Worm (Caenorhabditis elegans) whole organism, L1 larva: ENCODE results near the gene pgam-5.

Experiments
- C04F5.9 ChIP-seq: sonication (generic microtip); optimal IDR thresholded peaks from 2 replicates; lab custom pipeline; 2016; ENCODE audit warnings: missing genetic modification characterization, missing compliant biosample characterization
- C16A3.4 ChIP-seq: fragments of 150-350 bp; optimal IDR thresholded peaks from 2 replicates; lab custom pipeline; 2014; ENCODE audit warnings: missing biosample characterization, missing genetic modification characterization
- F16B12.6 ChIP-seq: fragments of 150-350 bp; optimal IDR thresholded peaks from 2 replicates; lab custom pipeline; 2014; ENCODE audit warnings: missing biosample characterization, missing genetic modification characterization
- alr-1 ChIP-seq: fragments of 200-800 bp; sonication (Bioruptor generic); optimal IDR thresholded peaks from 2 replicates; lab custom pipeline; 2018; ENCODE audit warnings: borderline replicate concordance, mild to moderate bottlenecking, missing genetic modification characterization, missing compliant biosample characterization
- blmp-1 ChIP-seq: fragments of 150-350 bp; optimal IDR thresholded peaks from 2 replicates; lab custom pipeline; 2014; ENCODE audit warnings: missing biosample characterization, missing genetic modification characterization
- dpl-1 ChIP-seq, 3 experiments: fragments of 150-350 bp in 2 of 3; sonication (generic microtip) in 1 of 3; optimal IDR thresholded peaks; 2 replicates each; lab custom pipeline; 2014 to 2017; ENCODE audit warnings: missing biosample characterization in 3 of 3, missing genetic modification characterization in 3 of 3, missing genetic modification reagents in 3 of 3
- efl-1 ChIP-seq, 4 experiments: fragments of 150-350 bp; optimal IDR thresholded peaks in 3 of 4; peaks in 1 of 4; 1 replicate in 1 of 4; 2 replicates in 3 of 4; lab custom pipeline; 2014; ENCODE audit warnings: missing biosample characterization in 2 of 4, missing genetic modification characterization in 2 of 4, missing genetic modification reagents in 2 of 4
- elt-3 ChIP-seq, 6 experiments: fragments of 150-350 bp in 1 of 6; sonication (generic microtip); optimal IDR thresholded peaks; 2 replicates each; lab custom pipeline; 2017 to 2018; ENCODE audit warnings: missing biosample characterization in 6 of 6, missing genetic modification characterization in 6 of 6, inconsistent platforms in 1 of 6
- ets-5 ChIP-seq: fragments of 200-800 bp; sonication (Bioruptor generic); IDR thresholded peaks from 2 replicates; pipeline ENCODE4 v1.3.6; 2022; ENCODE audit warnings: missing genetic modification characterization, missing compliant biosample characterization
- fkh-10 ChIP-seq: sonication (generic microtip); optimal IDR thresholded peaks from 2 replicates; lab custom pipeline; 2017; ENCODE audit warnings: missing biosample characterization, missing genetic modification reagents, missing genetic modification characterization
- irx-1 ChIP-seq: sonication (generic microtip); optimal IDR thresholded peaks from 2 replicates; lab custom pipeline; 2016; ENCODE audit warnings: missing genetic modification characterization, missing compliant biosample characterization
- lin-13 ChIP-seq: fragments of 150-350 bp; optimal IDR thresholded peaks from 2 replicates; lab custom pipeline; 2014; ENCODE audit warnings: missing biosample characterization, missing genetic modification reagents, missing genetic modification characterization
- lin-14 ChIP-seq: fragments of 200-800 bp; sonication (Bioruptor generic); optimal IDR thresholded peaks from 2 replicates; lab custom pipeline; 2018; ENCODE audit warnings: mild to moderate bottlenecking, missing genetic modification characterization, moderate library complexity, missing compliant biosample characterization
- lin-35 ChIP-seq, 2 experiments: fragments of 150-350 bp; optimal IDR thresholded peaks; 2 replicates each; lab custom pipeline; 2014; ENCODE audit warnings: missing biosample characterization in 2 of 2, missing genetic modification characterization in 2 of 2, missing genetic modification reagents in 2 of 2
- lsy-2 ChIP-seq, 2 experiments: fragments of 150-350 bp; optimal IDR thresholded peaks; 2 replicates each; lab custom pipeline; 2014; ENCODE audit warnings: missing biosample characterization in 2 of 2, missing genetic modification characterization in 2 of 2
- mef-2 ChIP-seq: fragments of 150-350 bp; optimal IDR thresholded peaks from 2 replicates; lab custom pipeline; 2014; ENCODE audit warnings: missing biosample characterization, missing genetic modification characterization
- mep-1 ChIP-seq: fragments of 150-350 bp; optimal IDR thresholded peaks from 2 replicates; lab custom pipeline; 2014; ENCODE audit warnings: missing biosample characterization, missing genetic modification characterization
- nhr-19 ChIP-seq: fragments of 200-800 bp; sonication (Bioruptor generic); conservative IDR thresholded peaks from 2 replicates; pipeline ENCODE4 v1.3.6; 2022; ENCODE audit warnings: missing genetic modification characterization, missing compliant biosample characterization
- nhr-20 ChIP-seq: sonication (generic microtip); optimal IDR thresholded peaks from 2 replicates; lab custom pipeline; 2016; ENCODE audit warnings: mild to moderate bottlenecking, missing genetic modification characterization, missing compliant biosample characterization
- nhr-28 ChIP-seq: fragments of 150-350 bp; optimal IDR thresholded peaks from 2 replicates; lab custom pipeline; 2014; ENCODE audit warnings: missing biosample characterization, missing genetic modification characterization
- nhr-71 ChIP-seq: sonication (generic microtip); optimal IDR thresholded peaks from 2 replicates; lab custom pipeline; 2016; ENCODE audit warnings: mild to moderate bottlenecking, missing genetic modification characterization, moderate library complexity, missing compliant biosample characterization
- nhr-76 ChIP-seq: sonication (generic microtip); optimal IDR thresholded peaks from 2 replicates; lab custom pipeline; 2017; ENCODE audit warnings: missing biosample characterization, missing genetic modification characterization
- nhr-77 ChIP-seq: fragments of 150-350 bp; optimal IDR thresholded peaks from 2 replicates; lab custom pipeline; 2014; ENCODE audit warnings: missing biosample characterization, missing genetic modification characterization
- nhr-85 ChIP-seq: sonication (generic microtip); peaks from one replicate; lab custom pipeline; 2016; ENCODE audit warnings: missing genetic modification characterization, inconsistent platforms, missing compliant biosample characterization
- pax-3 ChIP-seq: fragments of 200-800 bp; sonication (Bioruptor generic); optimal IDR thresholded peaks from 2 replicates; lab custom pipeline; 2018; ENCODE audit warnings: mild to moderate bottlenecking, missing genetic modification characterization, moderate library complexity, missing compliant biosample characterization
- rnt-1 ChIP-seq: sonication (generic microtip); optimal IDR thresholded peaks from 2 replicates; lab custom pipeline; 2016; ENCODE audit warnings: mild to moderate bottlenecking, missing genetic modification characterization, moderate library complexity, missing compliant biosample characterization
- skn-1 ChIP-seq: fragments of 150-350 bp; optimal IDR thresholded peaks from 2 replicates; lab custom pipeline; 2014; ENCODE audit warnings: missing biosample characterization, missing genetic modification characterization
- snu-23 ChIP-seq: sonication (generic microtip); optimal IDR thresholded peaks from 2 replicates; lab custom pipeline; 2016; ENCODE audit warnings: missing genetic modification characterization, missing compliant biosample characterization
- sptf-1 ChIP-seq: fragments of 150-350 bp; optimal IDR thresholded peaks from 2 replicates; lab custom pipeline; 2014; ENCODE audit warnings: missing biosample characterization, missing genetic modification characterization
- sup-37 ChIP-seq: fragments of 200-800 bp; sonication (Bioruptor generic); optimal IDR thresholded peaks from 2 replicates; lab custom pipeline; 2018; ENCODE audit warnings: mild to moderate bottlenecking, missing genetic modification characterization, missing compliant biosample characterization
- swsn-7 ChIP-seq: sonication (generic microtip); optimal IDR thresholded peaks from 2 replicates; lab custom pipeline; 2016; ENCODE audit warnings: missing genetic modification characterization, missing compliant biosample characterization
- unc-30 ChIP-seq: sonication (generic microtip); optimal IDR thresholded peaks from 2 replicates; lab custom pipeline; 2017; ENCODE audit warnings: missing biosample characterization, missing genetic modification characterization
- unc-62 ChIP-seq: fragments of 150-350 bp; optimal IDR thresholded peaks from 2 replicates; lab custom pipeline; 2014; ENCODE audit warnings: missing biosample characterization, missing genetic modification reagents, missing genetic modification characterization
- vab-15 ChIP-seq: sonication (generic microtip); optimal IDR thresholded peaks from 2 replicates; lab custom pipeline; 2017; ENCODE audit warnings: missing genotype, mild to moderate bottlenecking, missing genetic modification characterization, missing compliant biosample characterization
- xbp-1 ChIP-seq: sonication (generic microtip); optimal IDR thresholded peaks from 2 replicates; lab custom pipeline; 2016; ENCODE audit warnings: missing genetic modification characterization, missing compliant biosample characterization
- zip-4 ChIP-seq: fragments of 200-800 bp; sonication (Bioruptor generic); optimal IDR thresholded peaks from 2 replicates; lab custom pipeline; 2018; ENCODE audit warnings: mild to moderate bottlenecking, missing genetic modification characterization, moderate library complexity, missing compliant biosample characterization
- ztf-11 ChIP-seq, 2 experiments: sonication (generic microtip); optimal IDR thresholded peaks; 2 replicates each; lab custom pipeline; 2016 to 2017; ENCODE audit warnings: missing genetic modification characterization in 2 of 2, missing biosample characterization in 1 of 2, missing compliant biosample characterization in 1 of 2

The pgam-5 gene

DNA sequence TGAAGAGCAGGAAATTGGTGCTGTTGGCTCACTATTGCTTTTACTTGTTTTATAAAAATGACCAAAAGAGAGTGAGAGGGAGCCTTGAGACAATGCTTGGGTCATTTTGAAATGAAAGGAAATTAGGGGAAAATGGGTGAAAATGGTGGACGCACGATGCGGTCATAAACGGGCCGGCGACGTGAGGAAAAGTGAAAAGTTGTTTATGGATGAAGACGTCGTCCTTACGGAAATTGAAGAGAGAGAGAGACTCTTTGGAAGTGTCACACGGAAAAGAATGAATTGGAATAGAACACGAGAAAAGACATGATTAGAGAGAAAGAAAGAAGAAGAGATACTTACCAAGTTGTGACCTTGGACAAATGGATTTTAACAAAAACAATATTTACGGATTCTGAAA, 23.0 kb upstream of the pgam-5 start:
- TF ChIP-seq irx-1 (tag; lab: Kevin White, UChicago) (no peak), efl-1 (optimal IDR thresholded peaks at IDR 0.05; lab: Kevin White, UChicago) (no peak), efl-1 (GFP tag; optimal IDR thresholded peaks at IDR 0.05 in 1 of 2; lab: Kevin White, UChicago) (peak in 1 of 2 experiments; percentile 71), ztf-11 (tag; optimal IDR thresholded peaks at IDR 0.05; lab: Kevin White, UChicago) (no peak), vab-15 (tag; lab: Kevin White, UChicago) (peak; percentile 37), mep-1 (tag; lab: Kevin White, UChicago) (peak; percentile 52), lin-14 (GFP tag; lab: Kevin White, UChicago) (peak; percentile 75), nhr-85 (peak; percentile 48), blmp-1 (tag; lab: Kevin White, UChicago) (peak; percentile 100), lsy-2 (tag; optimal IDR thresholded peaks at IDR 0.05; lab: Kevin White, UChicago) (peak in 1 of 2 experiments; percentile 31), nhr-71 (peak; percentile 37), zip-4 (GFP tag; lab: Kevin White, UChicago) (no peak), snu-23 (GFP tag; lab: Kevin White, UChicago) (peak; percentile 38), lin-35 (GFP tag; optimal IDR thresholded peaks at IDR 0.05; lab: Kevin White, UChicago) (peak in 1 of 2 experiments; percentile 4), elt-3 (tag; optimal IDR thresholded peaks at IDR 0.05; lab: Kevin White, UChicago) (peak in 1 of 6 experiments; percentile 20)
- TF ChIP-seq, all 84 proteins: peak for 11

DNA sequence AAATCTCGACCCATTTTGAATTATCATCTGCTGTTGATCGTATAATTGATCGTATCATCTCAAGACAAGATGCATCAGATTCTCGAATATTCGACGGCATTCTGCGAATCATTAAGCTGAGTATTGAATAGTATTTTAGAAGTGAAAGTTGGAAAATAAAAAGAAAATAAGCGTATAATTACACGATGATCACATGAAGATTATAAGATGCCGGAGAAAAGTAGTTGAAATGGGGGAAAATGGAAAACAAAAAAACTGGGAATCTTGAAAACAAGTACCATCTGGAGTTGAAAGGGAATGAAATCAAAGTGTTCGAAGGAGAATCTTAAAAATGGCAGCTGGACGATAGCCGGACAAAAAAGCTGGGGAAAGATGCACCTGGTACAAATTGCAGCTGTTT, 21.9 kb upstream of the pgam-5 start, which contains the start of gene R07G3.8:
Gene R07G3.8, minus strand, starts transcription at position 101 of the 400 bp plus-strand sequence.
- TF ChIP-seq unc-62 (GFP tag; lab: Kevin White, UChicago) = no peak
- TF ChIP-seq nhr-76 (tag; lab: Kevin White, UChicago) = no peak

DNA sequence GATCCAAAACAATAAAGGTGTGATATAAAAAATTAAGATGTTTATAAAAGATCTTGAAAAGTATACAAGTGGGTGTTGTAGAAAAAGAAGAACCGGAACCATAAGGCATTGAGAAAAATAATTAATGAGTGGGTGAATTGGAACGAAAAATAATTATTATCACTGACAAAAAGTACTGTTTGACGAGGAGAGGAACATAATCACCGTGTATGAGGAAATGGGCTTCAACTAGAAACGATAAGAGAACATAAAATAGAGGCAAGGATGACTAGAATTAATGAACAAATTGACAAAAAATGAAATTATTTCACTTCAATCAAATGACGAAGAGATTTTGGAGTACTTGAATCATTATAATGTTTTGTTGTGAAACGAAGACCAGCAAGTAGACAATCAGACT, 19.7 kb upstream of the pgam-5 start:
- no peak for TF ChIP-seq nhr-28 (tag; lab: Kevin White, UChicago)
- no peak for TF ChIP-seq efl-1 (optimal IDR thresholded peaks at IDR 0.05; lab: Kevin White, UChicago)
- peak in 1 of 2 experiments; percentile 63 for TF ChIP-seq efl-1 (GFP tag; optimal IDR thresholded peaks at IDR 0.05 in 1 of 2; lab: Kevin White, UChicago)
- peak; percentile 6 for TF ChIP-seq mep-1 (tag; lab: Kevin White, UChicago)

DNA sequence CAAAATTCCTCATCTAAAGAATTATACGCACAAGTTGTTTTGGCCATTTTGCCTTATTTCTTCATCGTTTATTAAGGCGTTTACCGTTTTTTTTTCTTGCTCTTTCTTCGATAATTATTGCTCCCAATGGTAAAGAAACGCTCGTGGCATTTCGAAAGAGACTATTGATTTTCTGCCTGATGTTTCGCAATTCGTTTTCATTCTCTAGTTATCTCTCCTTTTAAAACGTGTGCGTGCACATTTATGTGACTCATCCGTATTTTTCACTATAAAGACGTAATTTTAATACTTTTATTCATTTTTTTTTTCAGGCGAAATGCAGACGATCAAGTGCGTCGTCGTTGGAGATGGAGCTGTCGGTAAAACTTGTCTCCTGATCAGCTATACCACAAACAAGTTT, 17.6 kb upstream of the pgam-5 start, which contains the start of gene cdc-42:
Gene cdc-42, plus strand, starts transcription at position 312 of the 400 bp plus-strand sequence.
- TF ChIP-seq mep-1 (tag; lab: Kevin White, UChicago) (no peak), nhr-85 (peak; percentile 37), alr-1 (tag; lab: Kevin White, UChicago) (no peak), irx-1 (tag; lab: Kevin White, UChicago) (no peak), xbp-1 (tag; lab: Kevin White, UChicago) (no peak), mef-2 (no peak), efl-1 (optimal IDR thresholded peaks at IDR 0.05; lab: Kevin White, UChicago) (no peak), efl-1 (GFP tag; optimal IDR thresholded peaks at IDR 0.05 in 1 of 2; lab: Kevin White, UChicago) (peak in 1 of 2 experiments; percentile 78), skn-1 (tag; lab: Kevin White, UChicago) (peak; percentile 16), ztf-11 (tag; optimal IDR thresholded peaks at IDR 0.05; lab: Kevin White, UChicago) (no peak), sptf-1 (tag; lab: Kevin White, UChicago) (no peak), nhr-76 (tag; lab: Kevin White, UChicago) (no peak), unc-30 (tag; lab: Kevin White, UChicago) (no peak)
- TF ChIP-seq, all 84 proteins: peak for 3

DNA sequence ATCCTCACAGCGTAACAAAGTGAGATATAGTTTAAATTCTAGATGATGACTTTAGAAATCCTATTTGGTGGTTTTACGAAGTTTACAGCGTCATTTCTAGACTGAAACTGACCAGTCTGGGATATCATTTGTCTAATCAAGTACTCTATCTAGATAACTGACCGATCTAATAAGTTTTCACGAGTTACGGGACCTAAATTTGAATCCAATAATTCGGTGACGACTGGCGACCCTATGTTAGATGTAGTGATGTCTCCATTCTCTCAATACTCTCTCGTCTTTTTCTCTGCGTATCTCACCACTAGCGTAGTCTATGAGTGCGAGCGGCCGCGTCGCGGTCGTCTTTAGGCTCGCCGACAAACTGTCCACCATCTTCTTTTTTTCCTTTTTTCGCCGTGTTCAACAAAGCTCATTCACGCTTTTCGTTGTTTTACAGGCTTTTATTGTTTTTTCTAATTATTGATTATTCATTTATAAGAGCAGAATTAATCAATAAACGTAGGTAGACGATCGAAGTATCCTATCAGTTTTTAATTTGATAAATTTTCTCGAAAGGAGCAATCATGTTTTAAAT, 16.9 kb upstream of the pgam-5 start:
- TF ChIP-seq lin-14 (GFP tag; lab: Kevin White, UChicago) (peak; percentile 32), ets-5 (GFP tag; lab: Robert Waterston, UW) (no peak), blmp-1 (tag; lab: Kevin White, UChicago) (peak; percentile 29), nhr-77 (no peak), fkh-10 (GFP tag; lab: Kevin White, UChicago) (no peak), lin-13 (peak; percentile 14), swsn-7 (tag; lab: Kevin White, UChicago) (peak; percentile 23), F16B12.6 (peak; percentile 21), C04F5.9 (tag; lab: Kevin White, UChicago) (no peak), lin-35 (GFP tag; optimal IDR thresholded peaks at IDR 0.05; lab: Kevin White, UChicago) (peak in 1 of 2 experiments; percentile 61), rnt-1 (tag; lab: Kevin White, UChicago) (peak; percentile 16), snu-23 (GFP tag; lab: Kevin White, UChicago) (peak; percentile 40), mep-1 (tag; lab: Kevin White, UChicago) (peak; percentile 17), C16A3.4 (peak; percentile 4), efl-1 (optimal IDR thresholded peaks at IDR 0.05; lab: Kevin White, UChicago) (peak; percentile 30 to 49), efl-1 (GFP tag; optimal IDR thresholded peaks at IDR 0.05 in 1 of 2; lab: Kevin White, UChicago) (peak; percentile 20 to 78), nhr-71 (peak; percentile 45), pax-3 (tag; lab: Kevin White, UChicago) (no peak), dpl-1 (GFP tag; optimal IDR thresholded peaks at IDR 0.05; lab: Kevin White, UChicago) (peak in 1 of 3 experiments; percentile 10), sup-37 (GFP tag; lab: Kevin White, UChicago) (no peak), nhr-20 (tag; lab: Kevin White, UChicago) (peak; percentile 35), lsy-2 (tag; optimal IDR thresholded peaks at IDR 0.05; lab: Kevin White, UChicago) (peak; percentile 10 to 48), nhr-19 (GFP tag; lab: Robert Waterston, UW) (no peak)
- TF ChIP-seq, all 84 proteins: peak for 15
